Worm (Caenorhabditis elegans) whole organism, young adult: ENCODE data around the gene EGAP4.1.

Source experiments
- B0019.2 ChIP-seq: fragments of 200-800 bp; sonication (Bioruptor generic); conservative IDR thresholded peaks from 2 replicates; pipeline ENCODE4 v1.3.6; 2022; ENCODE audit warnings: missing genetic modification reagents, missing genetic modification characterization, missing compliant biosample characterization
- B0035.1 ChIP-seq: sonication (generic microtip); optimal IDR thresholded peaks from 2 replicates; lab custom pipeline; 2016; ENCODE audit warnings: missing genetic modification characterization, mild to moderate bottlenecking, missing compliant biosample characterization, missing genotype, missing genetic modification reagents
- B0261.1 ChIP-seq: sonication (generic microtip); optimal IDR thresholded peaks from 2 replicates; lab custom pipeline; 2016; ENCODE audit warnings: mild to moderate bottlenecking, missing genetic modification characterization, moderate library complexity, missing compliant biosample characterization
- C06A6.2 ChIP-seq: fragments of 200-800 bp; sonication (Bioruptor generic); conservative IDR thresholded peaks from 2 replicates; pipeline ENCODE4 v1.3.6; 2022; ENCODE audit warnings: missing genetic modification characterization, missing compliant biosample characterization
- F23B12.7 ChIP-seq: sonication (generic microtip); optimal IDR thresholded peaks from 2 replicates; lab custom pipeline; 2017; ENCODE audit warnings: missing genetic modification characterization, mild to moderate bottlenecking, missing compliant biosample characterization, antibody characterized with exemption, moderate library complexity; ENCODE audit not compliant: insufficient read depth
- F33H1.4 ChIP-seq: fragments of 200-800 bp; sonication (Bioruptor generic); IDR thresholded peaks from 2 replicates; pipeline ENCODE4 v1.3.6; 2022; ENCODE audit warnings: missing genetic modification reagents, missing genetic modification characterization, missing compliant biosample characterization
- T26A5.8 ChIP-seq: sonication (generic microtip); optimal IDR thresholded peaks from 2 replicates; lab custom pipeline; 2016; ENCODE audit warnings: missing genetic modification characterization, missing compliant biosample characterization
- ama-1 ChIP-seq, 3 experiments: fragments of 150-350 bp in 1 of 3; sonication (generic microtip) in 2 of 3; optimal IDR thresholded peaks; 2 replicates each; lab custom pipeline; 2014 to 2018; ENCODE audit warnings: missing biosample characterization in 2 of 3, missing genetic modification characterization in 2 of 3, missing genetic modification reagents in 2 of 3
- aptf-3 ChIP-seq: fragments of 200-800 bp; sonication (Bioruptor generic); IDR thresholded peaks from 2 replicates; pipeline ENCODE4 v1.3.6; 2022; ENCODE audit warnings: missing genetic modification characterization, missing compliant biosample characterization
- atf-7 ChIP-seq: sonication (generic microtip); optimal IDR thresholded peaks from 2 replicates; lab custom pipeline; 2017; ENCODE audit warnings: mild to moderate bottlenecking, missing genetic modification characterization, missing compliant biosample characterization
- attf-3 ChIP-seq: fragments of 200-800 bp; sonication (Bioruptor generic); conservative IDR thresholded peaks from 2 replicates; pipeline ENCODE4 v1.3.6; 2022; ENCODE audit warnings: missing genetic modification reagents, missing genetic modification characterization, missing compliant biosample characterization
- cebp-1 ChIP-seq, 2 experiments: fragments of 200-800 bp in 1 of 2; sonication (Bioruptor generic) in 1 of 2; sonication (generic microtip) in 1 of 2; IDR thresholded peaks in 1 of 2; optimal IDR thresholded peaks in 1 of 2; 2 replicates each; pipeline versions ENCODE4 v1.3.6 to Lab custom; 2017 to 2022; ENCODE audit warnings: missing compliant biosample characterization in 2 of 2, missing genetic modification characterization in 2 of 2, mild to moderate bottlenecking in 1 of 2, missing genetic modification reagents in 1 of 2, moderate library complexity in 1 of 2
- cebp-2 ChIP-seq: fragments of 200-800 bp; sonication (Bioruptor generic); IDR thresholded peaks from 2 replicates; pipeline ENCODE4 v1.3.6; 2022; ENCODE audit warnings: missing genetic modification characterization, missing compliant biosample characterization
- ceh-27 ChIP-seq: fragments of 200-800 bp; sonication (Bioruptor generic); optimal IDR thresholded peaks from 2 replicates; lab custom pipeline; 2018; ENCODE audit warnings: mild to moderate bottlenecking, missing genetic modification characterization, moderate library complexity, missing compliant biosample characterization
- ceh-58 ChIP-seq: fragments of 200-800 bp; sonication (Bioruptor generic); IDR thresholded peaks from 2 replicates; pipeline ENCODE4 v1.3.6; 2022; ENCODE audit warnings: missing genetic modification characterization, missing compliant biosample characterization
- ceh-79 ChIP-seq: sonication (generic microtip); optimal IDR thresholded peaks from 2 replicates; lab custom pipeline; 2017; ENCODE audit warnings: mild to moderate bottlenecking, missing genetic modification characterization, missing compliant biosample characterization
- gei-17 ChIP-seq: fragments of 200-800 bp; sonication (Bioruptor generic); optimal IDR thresholded peaks from 2 replicates; lab custom pipeline; 2018; ENCODE audit warnings: mild to moderate bottlenecking, missing genetic modification characterization, missing compliant biosample characterization
- lin-26 ChIP-seq: fragments of 200-800 bp; sonication (Bioruptor generic); IDR thresholded peaks from 2 replicates; pipeline ENCODE4 v1.3.6; 2022; ENCODE audit warnings: missing genetic modification reagents, missing genetic modification characterization, missing compliant biosample characterization
- lsy-27 ChIP-seq: sonication (generic microtip); optimal IDR thresholded peaks from 2 replicates; lab custom pipeline; 2017; ENCODE audit warnings: missing genetic modification characterization, mild to moderate bottlenecking, missing compliant biosample characterization, antibody characterized with exemption, missing genotype, borderline replicate concordance; ENCODE audit not compliant: insufficient read depth
- madf-10 ChIP-seq: sonication (generic microtip); optimal IDR thresholded peaks from 2 replicates; lab custom pipeline; 2016; ENCODE audit warnings: mild to moderate bottlenecking, missing genetic modification characterization, missing compliant biosample characterization
- nfya-1 ChIP-seq: sonication (generic microtip); optimal IDR thresholded peaks from 2 replicates; lab custom pipeline; 2017; ENCODE audit warnings: antibody characterized with exemption, missing compliant biosample characterization, missing genetic modification characterization, borderline replicate concordance; ENCODE audit not compliant: insufficient read depth
- pha-4 ChIP-seq: fragments of 150-350 bp; sonication (generic microtip); optimal IDR thresholded peaks from 2 replicates; lab custom pipeline; 2014; ENCODE audit warnings: missing biosample characterization, missing genetic modification reagents, missing genetic modification characterization
- sdz-38 ChIP-seq: sonication (generic microtip); optimal IDR thresholded peaks from 2 replicates; lab custom pipeline; 2016; ENCODE audit warnings: missing genotype, missing genetic modification characterization, missing compliant biosample characterization
- snpc-3.4 ChIP-seq: sonication (generic microtip); optimal IDR thresholded peaks from 2 replicates; lab custom pipeline; 2017; ENCODE audit warnings: missing genetic modification characterization, mild to moderate bottlenecking, missing compliant biosample characterization, antibody characterized with exemption, moderate library complexity, missing genotype, missing genetic modification reagents
- sptf-2 ChIP-seq: fragments of 200-800 bp; sonication (Bioruptor generic); optimal IDR thresholded peaks from 2 replicates; lab custom pipeline; 2018; ENCODE audit warnings: mild to moderate bottlenecking, missing genetic modification characterization, missing compliant biosample characterization
- tbx-9 ChIP-seq: sonication (generic microtip); optimal IDR thresholded peaks from 2 replicates; lab custom pipeline; 2016; ENCODE audit warnings: borderline replicate concordance, missing genetic modification characterization, inconsistent platforms, missing compliant biosample characterization
- unc-62 ChIP-seq: fragments of 150-350 bp; optimal IDR thresholded peaks from 2 replicates; lab custom pipeline; 2014; ENCODE audit warnings: missing biosample characterization, missing genetic modification reagents, missing genetic modification characterization
- xnd-1 ChIP-seq: sonication (generic microtip); optimal IDR thresholded peaks from 2 replicates; lab custom pipeline; 2016; ENCODE audit warnings: missing genotype, missing genetic modification reagents, missing genetic modification characterization, missing compliant biosample characterization
- ztf-3 ChIP-seq: fragments of 200-800 bp; sonication (Bioruptor generic); optimal IDR thresholded peaks from 2 replicates; lab custom pipeline; 2018; ENCODE audit warnings: mild to moderate bottlenecking, missing genetic modification characterization, missing compliant biosample characterization

Gene EGAP4.1

DNA sequence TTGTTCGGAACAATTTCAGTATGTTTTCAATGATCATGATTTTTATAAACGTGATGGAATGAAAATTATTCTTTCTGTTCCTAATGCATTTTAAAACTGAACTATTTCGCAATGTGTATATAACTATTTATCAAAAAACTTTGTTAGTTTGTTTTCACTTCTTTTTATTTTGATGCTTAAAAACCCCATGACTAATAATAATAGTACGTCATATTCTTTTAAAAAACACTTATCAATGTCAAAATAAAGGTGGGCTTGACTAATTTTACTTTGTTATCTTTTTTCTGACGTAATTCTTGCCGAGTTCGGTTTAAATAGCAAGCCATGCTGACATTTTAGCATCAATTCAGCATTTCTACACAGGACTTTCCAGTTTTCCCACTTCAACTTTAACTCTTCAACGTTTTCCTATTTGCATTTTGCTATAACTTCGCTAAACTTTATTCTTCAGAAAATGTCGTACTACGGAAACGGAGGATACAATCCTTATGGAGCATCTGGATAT, 16.0 kb downstream of the EGAP4.1 start, which contains the start of gene F53A9.1:
F53A9.1 (plus strand) TSS at position 455 of the 505 bp plus-strand sequence.
- TF ChIP-seq madf-10 (tag; lab: Kevin White, UChicago) (no peak), unc-62 (GFP tag; lab: Kevin White, UChicago) (peak; percentile 72)

DNA sequence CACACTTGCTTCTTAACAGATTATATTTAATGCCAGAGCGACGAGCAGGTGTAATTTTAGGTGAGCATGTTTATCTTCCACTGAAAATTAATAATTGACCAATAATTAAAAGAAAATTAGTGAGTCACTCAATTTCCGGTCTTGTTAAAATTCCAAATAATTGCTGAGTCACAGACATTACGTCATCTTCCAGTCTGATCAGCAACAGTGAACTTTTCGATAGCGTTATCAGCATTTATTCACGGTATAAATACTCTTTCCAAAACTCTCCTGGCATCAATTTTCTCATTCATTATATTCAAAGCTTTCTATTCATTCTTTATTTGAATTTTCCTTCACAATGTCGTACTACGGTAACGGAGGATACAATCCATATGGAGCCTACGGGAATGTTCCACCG, 17.8 kb downstream of the EGAP4.1 start, which contains the start of gene kreg-1:
kreg-1 (plus strand) TSS at position 341 of the 400 bp plus-strand sequence.
- TF ChIP-seq sdz-38 (tag; lab: Kevin White, UChicago) (no peak), T26A5.8 (no peak), ceh-27 (GFP tag; lab: Kevin White, UChicago) (no peak), gei-17 (GFP tag; lab: Kevin White, UChicago) (no peak), F33H1.4 (GFP tag; lab: Robert Waterston, UW) (no peak), aptf-3 (GFP tag; lab: Robert Waterston, UW) (no peak), attf-3 (GFP tag; lab: Robert Waterston, UW) (no peak), atf-7 (tag; lab: Kevin White, UChicago) (no peak), F23B12.7 (no peak), ztf-3 (no peak), B0261.1 (tag; lab: Kevin White, UChicago) (no peak), cebp-1 (GFP tag; IDR thresholded peaks at IDR 0.05; lab: Robert Waterston, UW) (no peak), cebp-1 (tag; optimal IDR thresholded peaks at IDR 0.05; lab: Kevin White, UChicago) (no peak), lin-26 (GFP tag; lab: Robert Waterston, UW) (no peak)

DNA sequence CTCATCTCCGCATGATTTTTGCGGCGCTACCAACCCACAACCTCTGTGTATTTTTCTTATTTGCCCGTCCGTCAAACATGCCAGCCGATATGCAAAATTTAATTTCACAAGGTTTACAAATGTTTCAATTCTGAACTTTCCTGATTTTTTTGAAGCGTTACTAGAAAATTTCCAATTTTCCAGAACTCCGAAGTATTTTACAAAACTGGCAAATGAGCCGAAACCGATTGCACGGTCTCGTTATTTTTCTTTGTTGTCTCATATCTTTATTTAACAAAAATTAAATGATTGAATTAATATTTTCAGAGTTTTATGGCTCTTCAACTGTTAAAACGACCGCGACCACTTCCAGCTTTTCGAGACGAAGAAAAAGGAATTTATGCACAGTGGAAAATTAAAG, 19.2 kb downstream of the EGAP4.1 start, which contains the start of gene F53A9.3:
F53A9.3 (plus strand) TSS at position 301 of the 400 bp plus-strand sequence.
- no peak for TF ChIP-seq B0019.2 (GFP tag; lab: Robert Waterston, UW)
- TF ChIP-seq lsy-27, result no peak
- no peak for TF ChIP-seq sptf-2 (GFP tag; lab: Kevin White, UChicago)
- no peak for TF ChIP-seq ama-1 (optimal IDR thresholded peaks at IDR 0.05; lab: Kevin White, UChicago)
- TF ChIP-seq ama-1 (GFP tag; optimal IDR thresholded peaks at IDR 0.05; lab: Kevin White, UChicago), result no peak
- TF ChIP-seq C06A6.2, result no peak
- no peak for TF ChIP-seq tbx-9 (tag; lab: Kevin White, UChicago)
- TF ChIP-seq xnd-1 (tag; lab: Kevin White, UChicago), result no peak

DNA sequence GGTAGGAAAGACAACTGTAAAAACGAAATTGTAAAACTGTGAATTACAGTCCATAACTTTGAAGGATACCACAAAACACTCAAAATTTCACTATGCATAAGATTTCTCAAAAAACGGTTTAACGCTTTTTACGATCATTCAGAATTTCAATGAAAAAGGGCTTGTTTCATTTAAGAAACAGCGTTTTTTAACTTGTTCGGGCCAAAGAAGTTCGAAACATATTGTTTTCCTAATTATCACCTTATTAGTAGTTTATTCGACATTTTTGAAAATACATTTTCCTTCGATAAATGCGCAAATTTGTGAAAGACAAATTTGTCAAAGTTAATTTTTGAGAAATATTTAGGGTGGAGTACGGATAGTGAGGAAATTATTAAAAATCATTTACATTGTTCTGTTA, 22.4 kb downstream of the EGAP4.1 start:
- no peak for TF ChIP-seq C06A6.2
- TF ChIP-seq nfya-1 (tag; lab: Kevin White, UChicago), result no peak
- no peak for TF ChIP-seq B0035.1 (tag; lab: Kevin White, UChicago)
- TF ChIP-seq xnd-1 (tag; lab: Kevin White, UChicago), result no peak
- TF ChIP-seq cebp-1 (GFP tag; IDR thresholded peaks at IDR 0.05; lab: Robert Waterston, UW), result no peak
- TF ChIP-seq cebp-1 (tag; optimal IDR thresholded peaks at IDR 0.05; lab: Kevin White, UChicago), result no peak
- no peak for TF ChIP-seq snpc-3.4 (tag; lab: Kevin White, UChicago)
- TF ChIP-seq cebp-2 (GFP tag; lab: Robert Waterston, UW), result no peak
- TF ChIP-seq pha-4, result no peak
- TF ChIP-seq sptf-2 (GFP tag; lab: Kevin White, UChicago), result no peak
- TF ChIP-seq ceh-58 (GFP tag; lab: Robert Waterston, UW), result no peak
- no peak for TF ChIP-seq ceh-79
- TF ChIP-seq, all 124 proteins: peak for 0
